Worm (Caenorhabditis elegans): ENCODE results near the gene lat-1.

- no peak for TF ChIP-seq flt-1 (GFP tag; IDR thresholded peaks at IDR 0.05)
- no peak for TF ChIP-seq T22C8.4 (GFP tag; IDR thresholded peaks at IDR 0.05)
These were observed 7.1 kb upstream of the lat-1 start for ce11 chrII:8889589-8889988.

Data from whole organism, midembryonic.